Fruit fly (Drosophila melanogaster): Measurements from ENCODE around the gene CG14662.
A peak's percentile ranks its signal among the peaks of the same experiment; 100 is the strongest.

CG14662 gene

dm6 chr3R:5031881-5032280 lies 47.8 kb upstream of the CG14662 start:
- TF ChIP-seq CG31365 (tag; optimal IDR thresholded peaks at IDR 0.05): no peak
- peak; percentile 73 for TF ChIP-seq kni (GFP tag; optimal IDR thresholded peaks at IDR 0.05)
- TF ChIP-seq CG42726 (GFP tag; IDR thresholded peaks at IDR 0.05; ENCODE audit: partially characterized antibody): no peak
- no peak for TF ChIP-seq CG32772 (GFP tag; IDR thresholded peaks at IDR 0.05)
- TF ChIP-seq Stat92E (GFP tag; optimal IDR thresholded peaks at IDR 0.05): no peak
- peak; percentile 70 for TF ChIP-seq sens (GFP tag)
- no peak for TF ChIP-seq Oaz (GFP tag; IDR thresholded peaks at IDR 0.05)
- TF ChIP-seq MBD-R2 (GFP tag; IDR thresholded peaks at IDR 0.05): no peak
- 0 out of 3 replicates have a peak, but pooled peaks have one; percentile 43 for TF ChIP-seq ci (GFP tag; IDR thresholded peaks at IDR 0.05)
- TF ChIP-seq lola (GFP tag; optimal IDR thresholded peaks at IDR 0.05): no peak
- peak; percentile 13 for TF ChIP-seq BtbVII (GFP tag; optimal IDR thresholded peaks at IDR 0.05)
- no peak for TF ChIP-seq crc (GFP tag; optimal IDR thresholded peaks at IDR 0.05)
- no peak for TF ChIP-seq CG10462 (GFP tag; optimal IDR thresholded peaks at IDR 0.05)
- no peak for TF ChIP-seq rib (GFP tag; IDR thresholded peaks at IDR 0.05)
- no peak for TF ChIP-seq bbx (GFP tag; IDR thresholded peaks at IDR 0.05; ENCODE audit: partially characterized antibody)
- TF ChIP-seq fd64A (GFP tag; optimal IDR thresholded peaks at IDR 0.05): no peak
- TF ChIP-seq repo (GFP tag; optimal IDR thresholded peaks at IDR 0.05): no peak
- TF ChIP-seq Dref (GFP tag; IDR thresholded peaks at IDR 0.05): no peak
- TF ChIP-seq CG2120 (GFP tag; optimal IDR thresholded peaks at IDR 0.05): no peak
- TF ChIP-seq ssp (GFP tag; IDR thresholded peaks at IDR 0.05): no peak
- no peak for TF ChIP-seq Six4 (GFP tag; optimal IDR thresholded peaks at IDR 0.05)
- no peak for TF ChIP-seq Deaf1 (tag; optimal IDR thresholded peaks at IDR 0.05)
- no peak for TF ChIP-seq az2 (GFP tag; optimal IDR thresholded peaks at IDR 0.05)
- peak; percentile 8 for TF ChIP-seq CG15011 (GFP tag; optimal IDR thresholded peaks at IDR 0.05)
- no peak for TF ChIP-seq CG3065 (GFP tag; optimal IDR thresholded peaks at IDR 0.05)
- no peak for TF ChIP-seq org-1 (GFP tag; optimal IDR thresholded peaks at IDR 0.05)
- peak; percentile 36 for TF ChIP-seq twi (tag; optimal IDR thresholded peaks at IDR 0.05)
- TF ChIP-seq slou (GFP tag; optimal IDR thresholded peaks at IDR 0.05): no peak
- no peak for TF ChIP-seq Dip3 (GFP tag; optimal IDR thresholded peaks at IDR 0.05)
- no peak for TF ChIP-seq stwl (tag; optimal IDR thresholded peaks at IDR 0.05)
- peak; percentile 12 for TF ChIP-seq CG6813 (GFP tag; optimal IDR thresholded peaks at IDR 0.05)
- TF ChIP-seq crol (GFP tag; IDR thresholded peaks at IDR 0.05): no peak
- TF ChIP-seq CG18764 (GFP tag; optimal IDR thresholded peaks at IDR 0.05): no peak
- TF ChIP-seq Pdp1 (GFP tag; optimal IDR thresholded peaks at IDR 0.05): no peak
- peak; percentile 78 for TF ChIP-seq gcm (GFP tag; optimal IDR thresholded peaks at IDR 0.05)
- TF ChIP-seq zf30C (GFP tag; optimal IDR thresholded peaks at IDR 0.05): no peak
- no peak for TF ChIP-seq NfI (GFP tag; optimal IDR thresholded peaks at IDR 0.05)
- TF ChIP-seq CG11696 (GFP tag; IDR thresholded peaks at IDR 0.05): no peak
- TF ChIP-seq CG8388 (GFP tag; optimal IDR thresholded peaks at IDR 0.05): no peak
- no peak for TF ChIP-seq her (GFP tag; optimal IDR thresholded peaks at IDR 0.05)
- TF ChIP-seq CG4282 (GFP tag; optimal IDR thresholded peaks at IDR 0.05): no peak
- TF ChIP-seq CG6765 (GFP tag; optimal IDR thresholded peaks at IDR 0.05): peak; percentile 28
- peak; percentile 18 for TF ChIP-seq CG18619 (GFP tag; optimal IDR thresholded peaks at IDR 0.05)
- no peak for TF ChIP-seq CG1792 (GFP tag; optimal IDR thresholded peaks at IDR 0.05)
- no peak for TF ChIP-seq CG10366 (GFP tag; IDR thresholded peaks at IDR 0.05)
- TF ChIP-seq wek (GFP tag; optimal IDR thresholded peaks at IDR 0.05): no peak
- TF ChIP-seq CG10267 (tag; optimal IDR thresholded peaks at IDR 0.05): no peak
- no peak for TF ChIP-seq tup (GFP tag; optimal IDR thresholded peaks at IDR 0.05)
- no peak for TF ChIP-seq Nf-YB (GFP tag; optimal IDR thresholded peaks at IDR 0.05)
- TF ChIP-seq sug (tag; optimal IDR thresholded peaks at IDR 0.05): no peak
- no peak for TF ChIP-seq CG4820 (GFP tag; optimal IDR thresholded peaks at IDR 0.05)
